Worm (Caenorhabditis elegans) whole organism, young adult: ENCODE results near the gene srj-39.

Experiments
- F39B2.1 ChIP-seq: fragments of 200-800 bp; sonication (Bioruptor generic); IDR thresholded peaks from 2 replicates; pipeline ENCODE4 v1.3.6; 2022; ENCODE audit warnings: missing genetic modification reagents, missing genetic modification characterization, missing compliant biosample characterization
- Y95B8A.8 ChIP-seq: fragments of 200-800 bp; sonication (Bioruptor generic); IDR thresholded peaks from 2 replicates; pipeline ENCODE4 v1.3.6; 2022; ENCODE audit warnings: missing genetic modification reagents, missing genetic modification characterization, missing compliant biosample characterization
- athp-1 ChIP-seq: sonication (generic microtip); optimal IDR thresholded peaks from 2 replicates; lab custom pipeline; 2017; ENCODE audit warnings: mild to moderate bottlenecking, missing genetic modification characterization, missing compliant biosample characterization
- cebp-1 ChIP-seq, 2 experiments: fragments of 200-800 bp in 1 of 2; sonication (Bioruptor generic) in 1 of 2; sonication (generic microtip) in 1 of 2; IDR thresholded peaks in 1 of 2; optimal IDR thresholded peaks in 1 of 2; 2 replicates each; pipeline versions ENCODE4 v1.3.6 to Lab custom; 2017 to 2022; ENCODE audit warnings: missing compliant biosample characterization in 2 of 2, missing genetic modification characterization in 2 of 2, mild to moderate bottlenecking in 1 of 2, missing genetic modification reagents in 1 of 2, moderate library complexity in 1 of 2
- ceh-91 ChIP-seq: fragments of 200-800 bp; sonication (Bioruptor generic); IDR thresholded peaks from 2 replicates; pipeline ENCODE4 v1.3.6; 2022; ENCODE audit warnings: missing genetic modification reagents, missing genetic modification characterization, missing compliant biosample characterization
- chd-7 ChIP-seq: sonication (generic microtip); optimal IDR thresholded peaks from 2 replicates; lab custom pipeline; 2016; ENCODE audit warnings: mild to moderate bottlenecking, missing genetic modification characterization, moderate library complexity, missing compliant biosample characterization
- ekl-4 ChIP-seq: fragments of 200-800 bp; sonication (Bioruptor generic); IDR thresholded peaks from 2 replicates; pipeline ENCODE4 v1.3.6; 2022; ENCODE audit warnings: missing genetic modification reagents, missing genetic modification characterization, missing compliant biosample characterization
- him-1 ChIP-seq: sonication (generic microtip); optimal IDR thresholded peaks from 2 replicates; lab custom pipeline; 2016; ENCODE audit warnings: missing genotype, missing genetic modification reagents, missing genetic modification characterization, missing compliant biosample characterization
- hlh-12 ChIP-seq: sonication (generic microtip); optimal IDR thresholded peaks from 2 replicates; lab custom pipeline; 2016; ENCODE audit warnings: missing genetic modification characterization, missing compliant biosample characterization
- lsy-27 ChIP-seq: sonication (generic microtip); optimal IDR thresholded peaks from 2 replicates; lab custom pipeline; 2017; ENCODE audit warnings: missing genetic modification characterization, mild to moderate bottlenecking, missing compliant biosample characterization, antibody characterized with exemption, missing genotype, borderline replicate concordance; ENCODE audit not compliant: insufficient read depth
- madf-6 ChIP-seq: fragments of 200-800 bp; sonication (Bioruptor generic); IDR thresholded peaks from 2 replicates; pipeline ENCODE4 v1.3.6; 2022; ENCODE audit warnings: missing genetic modification reagents, missing genetic modification characterization, missing compliant biosample characterization
- rcor-1 ChIP-seq: fragments of 200-800 bp; sonication (Bioruptor generic); IDR thresholded peaks from 2 replicates; pipeline ENCODE4 v1.3.6; 2022; ENCODE audit warnings: missing genetic modification reagents, missing genetic modification characterization, missing compliant biosample characterization
- repo-1 ChIP-seq: sonication (generic microtip); optimal IDR thresholded peaks from 2 replicates; lab custom pipeline; 2017; ENCODE audit warnings: mild to moderate bottlenecking, missing genetic modification characterization, missing compliant biosample characterization
- rpc-1 ChIP-seq, 2 experiments: fragments of 150-350 bp in 1 of 2; sonication (generic microtip) in 1 of 2; optimal IDR thresholded peaks; 2 replicates each; lab custom pipeline; 2014 to 2018; ENCODE audit warnings: missing biosample characterization in 1 of 2, missing genetic modification characterization in 1 of 2, missing genetic modification reagents in 1 of 2, missing genotype in 1 of 2
- somi-1 ChIP-seq: fragments of 200-800 bp; sonication (Bioruptor generic); optimal IDR thresholded peaks from 2 replicates; lab custom pipeline; 2018; ENCODE audit warnings: mild to moderate bottlenecking, missing genetic modification characterization, missing compliant biosample characterization
- unc-130 ChIP-seq: sonication (generic microtip); optimal IDR thresholded peaks from 2 replicates; lab custom pipeline; 2016; ENCODE audit warnings: missing genetic modification reagents, missing genetic modification characterization, missing compliant biosample characterization
- zfh-2 ChIP-seq: fragments of 200-800 bp; sonication (Bioruptor generic); conservative IDR thresholded peaks from 2 replicates; pipeline ENCODE4 v1.3.6; 2022; ENCODE audit warnings: missing genetic modification reagents, missing genetic modification characterization, missing compliant biosample characterization
- ztf-26 ChIP-seq: sonication (generic microtip); optimal IDR thresholded peaks from 2 replicates; lab custom pipeline; 2017; ENCODE audit warnings: missing genetic modification characterization, missing compliant biosample characterization

srj-39 gene

ce11 chrV:4144205-4144604, 39.8 kb downstream of the srj-39 start, which contains the start of gene Y45G5AL.1:
Gene Y45G5AL.1 (plus strand): TSS chrV:4144505.
- no peak for TF ChIP-seq athp-1 (tag; lab: Kevin White, UChicago)
- no peak for TF ChIP-seq repo-1 (tag; lab: Kevin White, UChicago)
- TF ChIP-seq madf-6 = no peak
- no peak for TF ChIP-seq lsy-27 (tag; lab: Kevin White, UChicago)
- TF ChIP-seq unc-130 (GFP tag; lab: Kevin White, UChicago) = no peak
- no peak for TF ChIP-seq Y95B8A.8 (GFP tag; lab: Robert Waterston, UW)
- no peak for TF ChIP-seq ceh-91 (GFP tag; lab: Robert Waterston, UW)
- TF ChIP-seq ztf-26 (tag; lab: Kevin White, UChicago) = no peak
- TF ChIP-seq somi-1 (GFP tag; lab: Kevin White, UChicago) = no peak
- TF ChIP-seq ekl-4 (GFP tag; lab: Robert Waterston, UW) = no peak
- no peak for TF ChIP-seq chd-7
- TF ChIP-seq F39B2.1 (GFP tag; lab: Robert Waterston, UW) = no peak
- TF ChIP-seq him-1 (tag; lab: Kevin White, UChicago) = no peak
- TF ChIP-seq cebp-1 (GFP tag; IDR thresholded peaks at IDR 0.05; lab: Robert Waterston, UW) = no peak
- no peak for TF ChIP-seq cebp-1 (tag; optimal IDR thresholded peaks at IDR 0.05; lab: Kevin White, UChicago)

ce11 chrV:4151400-4151799, 47.0 kb downstream of the srj-39 start:
- TF ChIP-seq zfh-2 (GFP tag; lab: Robert Waterston, UW) (peak; percentile 59), hlh-12 (tag; lab: Kevin White, UChicago) (no peak), rcor-1 (GFP tag; lab: Robert Waterston, UW) (no peak)

- no peak for TF ChIP-seq rpc-1 (optimal IDR thresholded peaks at IDR 0.05; lab: Kevin White, UChicago)
- TF ChIP-seq rpc-1 (tag; optimal IDR thresholded peaks at IDR 0.05; lab: Kevin White, UChicago) = no peak
Measured at ce11 chrV:4152200-4152599, 47.8 kb downstream of the srj-39 start, which contains the start of gene Y45G5AM.6. Gene Y45G5AM.6 (minus strand): TSS chrV:4152300.
